Worm (Caenorhabditis elegans) whole organism, late embryonic: ENCODE results near the gene fbxa-43.

Experiments used
- unc-86 ChIP-seq: sonication (generic microtip); optimal IDR thresholded peaks from 2 replicates; lab custom pipeline; 2016; ENCODE audit warnings: missing genetic modification characterization, missing compliant biosample characterization

Gene fbxa-43

DNA sequence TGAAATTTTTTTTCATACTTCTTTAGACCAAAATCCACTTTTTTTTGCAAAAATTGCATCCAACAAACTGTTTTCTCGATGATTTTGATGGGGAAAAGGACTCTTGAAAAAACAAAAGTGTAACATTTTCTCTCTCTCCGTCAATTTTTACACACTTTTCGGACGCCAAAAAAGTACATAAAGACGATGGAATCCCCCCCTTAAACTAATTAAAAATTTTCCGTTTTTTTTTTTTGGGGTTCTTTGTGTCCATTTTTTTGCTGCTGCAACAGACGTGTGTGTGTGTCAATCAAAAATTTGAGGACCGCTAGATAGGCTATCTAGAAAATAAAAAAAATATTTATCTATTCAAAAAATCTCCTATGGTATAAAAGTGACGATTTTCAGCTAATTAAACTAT lies 50.9 kb downstream of the fbxa-43 start, which contains the start of gene C39B5.5:
Gene C39B5.5 (plus strand): TSS at position 301 of the 400 bp plus-strand sequence.
- no peak for TF ChIP-seq unc-86
